Worm (Caenorhabditis elegans): Measurements from ENCODE around the gene oac-49.

DNA sequence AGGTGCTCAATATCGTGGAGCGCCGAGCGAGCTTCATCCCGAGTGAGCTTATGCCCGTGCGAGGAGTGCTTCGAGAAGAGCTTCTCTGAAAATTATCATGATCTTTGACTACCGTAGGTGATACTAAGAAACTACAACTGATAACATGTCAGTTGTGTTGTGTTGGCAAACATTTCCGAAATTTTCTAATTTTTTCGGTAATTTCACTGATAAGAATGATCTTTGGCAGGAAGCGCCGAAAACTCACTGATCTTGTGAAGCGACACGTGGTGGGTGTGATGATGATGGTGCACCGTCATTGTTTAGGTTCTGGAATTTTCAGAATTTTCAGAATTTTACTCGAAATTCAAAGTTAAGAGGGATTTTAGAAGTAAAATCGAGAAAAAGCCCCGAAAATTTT is 14.5 kb upstream of the oac-49 start, which contains the start of gene Y39B6A.1:
- TF ChIP-seq pes-1 (GFP tag; IDR thresholded peaks at IDR 0.05) (no peak), B0310.2 (tag; optimal IDR thresholded peaks at IDR 0.05) (no peak), aly-1 (tag; optimal IDR thresholded peaks at IDR 0.05) (no peak)
